Worm (Caenorhabditis elegans) whole organism, mixed stage, embryonic: Measurements from ENCODE around the gene F36H5.9.

ENCODE experiments used
- ceh-83 ChIP-seq: fragments of 200-800 bp; sonication (Bioruptor generic); optimal IDR thresholded peaks from 2 replicates; lab custom pipeline; 2018; ENCODE audit warnings: mild to moderate bottlenecking, missing genetic modification characterization, missing compliant biosample characterization
- elt-3 ChIP-seq: fragments of 150-350 bp; optimal IDR thresholded peaks from 2 replicates; lab custom pipeline; 2014; ENCODE audit warnings: missing biosample characterization, missing genetic modification characterization
- nhr-28 ChIP-seq: fragments of 150-350 bp; optimal IDR thresholded peaks from 2 replicates; lab custom pipeline; 2014; ENCODE audit warnings: missing biosample characterization, missing genetic modification characterization
- pha-4 ChIP-seq: fragments of 150-350 bp; optimal IDR thresholded peaks from 2 replicates; lab custom pipeline; 2018; ENCODE audit warnings: missing biosample characterization, missing genetic modification reagents, missing genetic modification characterization
- ztf-11 ChIP-seq: fragments of 150-350 bp; optimal IDR thresholded peaks from 2 replicates; lab custom pipeline; 2014; ENCODE audit warnings: missing biosample characterization, missing genetic modification characterization

DNA sequence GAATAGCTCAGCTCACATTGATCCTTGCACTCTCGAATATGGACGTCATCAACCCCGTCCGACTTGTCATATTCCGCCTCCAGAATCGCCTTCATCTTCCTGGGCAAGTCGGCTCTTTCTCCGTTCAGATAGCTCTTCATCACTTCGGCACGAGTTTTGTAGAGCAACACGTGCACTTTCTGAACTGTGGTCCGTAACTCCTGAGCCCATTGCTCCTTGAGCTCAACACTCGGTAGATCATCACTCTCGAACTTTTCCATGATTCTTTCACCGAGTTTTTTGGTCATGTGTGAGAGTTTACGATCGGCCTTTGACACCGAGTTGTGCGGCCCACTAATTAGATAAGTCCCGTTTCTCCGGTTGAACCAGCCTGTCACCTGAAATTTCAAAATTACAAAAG is 17.7 kb downstream of the F36H5.9 start:
- TF ChIP-seq pha-4 (no peak), ztf-11 (tag; lab: Kevin White, UChicago) (no peak), nhr-28 (no peak), elt-3 (tag; lab: Kevin White, UChicago) (no peak), ceh-83 (GFP tag; lab: Kevin White, UChicago) (no peak)
